Worm (Caenorhabditis elegans) whole organism, mixed stage, embryonic: Measurements from ENCODE around the gene srv-26.
"Not testable (repeated sequence)": the region's sequence is repeated elsewhere in the genome, so short reads cannot be mapped to it uniquely, and the experiment has no call there.

Experiments
- M03D4.4 ChIP-seq: sonication (generic microtip); optimal IDR thresholded peaks from 2 replicates; lab custom pipeline; 2017; ENCODE audit warnings: mild to moderate bottlenecking, missing genetic modification characterization, missing compliant biosample characterization
- bed-3 ChIP-seq: fragments of 200-800 bp; sonication (Bioruptor generic); optimal IDR thresholded peaks from 3 replicates; lab custom pipeline; 2018; ENCODE audit warnings: mild to moderate bottlenecking, missing genetic modification characterization, moderate library complexity, missing compliant biosample characterization
- blmp-1 ChIP-seq: fragments of 150-350 bp; optimal IDR thresholded peaks from 2 replicates; lab custom pipeline; 2014; ENCODE audit warnings: missing biosample characterization, missing genetic modification characterization
- ceh-39 ChIP-seq: fragments of 150-350 bp; optimal IDR thresholded peaks from 2 replicates; lab custom pipeline; 2014; ENCODE audit warnings: missing biosample characterization, missing genetic modification characterization
- ceh-83 ChIP-seq: fragments of 200-800 bp; sonication (Bioruptor generic); optimal IDR thresholded peaks from 2 replicates; lab custom pipeline; 2018; ENCODE audit warnings: mild to moderate bottlenecking, missing genetic modification characterization, missing compliant biosample characterization
- ces-1 ChIP-seq: fragments of 150-350 bp; optimal IDR thresholded peaks from 2 replicates; lab custom pipeline; 2014; ENCODE audit warnings: missing biosample characterization, missing genetic modification reagents, missing genetic modification characterization
- cnd-1 ChIP-seq: fragments of 200-800 bp; sonication (Bioruptor generic); optimal IDR thresholded peaks from 2 replicates; lab custom pipeline; 2018; ENCODE audit warnings: mild to moderate bottlenecking, missing genetic modification characterization, missing compliant biosample characterization
- drap-1 ChIP-seq: fragments of 200-800 bp; sonication (Bioruptor generic); optimal IDR thresholded peaks from 3 replicates; lab custom pipeline; 2018; ENCODE audit warnings: mild to moderate bottlenecking, missing genetic modification characterization, missing compliant biosample characterization
- elt-1 ChIP-seq: sonication (generic microtip); optimal IDR thresholded peaks from 2 replicates; lab custom pipeline; 2017; ENCODE audit warnings: missing genetic modification characterization, mild to moderate bottlenecking, missing compliant biosample characterization, antibody characterized with exemption, moderate library complexity, borderline replicate concordance; ENCODE audit not compliant: insufficient read depth
- elt-3 ChIP-seq: fragments of 150-350 bp; optimal IDR thresholded peaks from 2 replicates; lab custom pipeline; 2014; ENCODE audit warnings: missing biosample characterization, missing genetic modification characterization
- flh-1 ChIP-seq: fragments of 200-800 bp; sonication (Bioruptor generic); optimal IDR thresholded peaks from 2 replicates; lab custom pipeline; 2018; ENCODE audit warnings: mild to moderate bottlenecking, missing genetic modification characterization, moderate library complexity, missing compliant biosample characterization
- ham-2 ChIP-seq: fragments of 200-800 bp; sonication (Bioruptor generic); optimal IDR thresholded peaks from 2 replicates; lab custom pipeline; 2018; ENCODE audit warnings: mild to moderate bottlenecking, missing genetic modification characterization, missing compliant biosample characterization
- lin-13 ChIP-seq: fragments of 150-350 bp; optimal IDR thresholded peaks from 2 replicates; lab custom pipeline; 2014; ENCODE audit warnings: missing biosample characterization, missing genetic modification characterization
- lin-32 ChIP-seq: fragments of 200-800 bp; sonication (Bioruptor generic); optimal IDR thresholded peaks from 2 replicates; lab custom pipeline; 2018; ENCODE audit warnings: mild to moderate bottlenecking, missing genetic modification characterization, missing compliant biosample characterization
- lsy-2 ChIP-seq: fragments of 150-350 bp; optimal IDR thresholded peaks from 2 replicates; lab custom pipeline; 2014; ENCODE audit warnings: missing biosample characterization, missing genetic modification characterization
- mep-1 ChIP-seq: fragments of 150-350 bp; optimal IDR thresholded peaks from 2 replicates; lab custom pipeline; 2017; ENCODE audit warnings: missing biosample characterization, missing genetic modification reagents, missing genetic modification characterization, inconsistent platforms
- mls-2 ChIP-seq: sonication (generic microtip); optimal IDR thresholded peaks from 2 replicates; lab custom pipeline; 2016; ENCODE audit warnings: mild to moderate bottlenecking, missing genetic modification characterization, moderate library complexity, missing compliant biosample characterization
- nhr-12 ChIP-seq: fragments of 150-350 bp; optimal IDR thresholded peaks from 2 replicates; lab custom pipeline; 2014; ENCODE audit warnings: missing biosample characterization, missing genetic modification characterization
- nhr-76 ChIP-seq: sonication (generic microtip); optimal IDR thresholded peaks from 2 replicates; lab custom pipeline; 2017; ENCODE audit warnings: missing biosample characterization, missing genetic modification characterization
- pha-4 ChIP-seq: fragments of 150-350 bp; optimal IDR thresholded peaks from 2 replicates; lab custom pipeline; 2018; ENCODE audit warnings: missing biosample characterization, missing genetic modification reagents, missing genetic modification characterization
- sem-2 ChIP-seq: fragments of 200-800 bp; sonication (Bioruptor generic); optimal IDR thresholded peaks from 2 replicates; lab custom pipeline; 2018; ENCODE audit warnings: mild to moderate bottlenecking, missing genetic modification characterization, missing compliant biosample characterization
- snpc-4 ChIP-seq: fragments of 150-350 bp; optimal IDR thresholded peaks from 2 replicates; lab custom pipeline; 2014; ENCODE audit warnings: missing biosample characterization, missing genetic modification characterization
- sptf-1 ChIP-seq: sonication (generic microtip); optimal IDR thresholded peaks from 2 replicates; lab custom pipeline; 2017; ENCODE audit warnings: mild to moderate bottlenecking, missing genetic modification characterization, moderate library complexity, missing compliant biosample characterization
- unc-120 ChIP-seq: sonication (generic microtip); optimal IDR thresholded peaks from 2 replicates; lab custom pipeline; 2017; ENCODE audit warnings: missing genetic modification characterization, missing compliant biosample characterization; ENCODE audit not compliant: poor library complexity, severe bottlenecking
- unc-39 ChIP-seq: fragments of 150-350 bp; optimal IDR thresholded peaks from 2 replicates; lab custom pipeline; 2014; ENCODE audit warnings: missing biosample characterization, missing genetic modification characterization
- unc-62 ChIP-seq: fragments of 150-350 bp; optimal IDR thresholded peaks from 2 replicates; lab custom pipeline; 2014; ENCODE audit warnings: missing biosample characterization, missing genetic modification reagents, missing genetic modification characterization
- zip-8 ChIP-seq: fragments of 150-350 bp; optimal IDR thresholded peaks from 2 replicates; lab custom pipeline; 2014; ENCODE audit warnings: missing biosample characterization, missing genetic modification characterization
- ztf-11 ChIP-seq: fragments of 150-350 bp; optimal IDR thresholded peaks from 2 replicates; lab custom pipeline; 2014; ENCODE audit warnings: missing biosample characterization, missing genetic modification characterization

srv-26 gene

DNA sequence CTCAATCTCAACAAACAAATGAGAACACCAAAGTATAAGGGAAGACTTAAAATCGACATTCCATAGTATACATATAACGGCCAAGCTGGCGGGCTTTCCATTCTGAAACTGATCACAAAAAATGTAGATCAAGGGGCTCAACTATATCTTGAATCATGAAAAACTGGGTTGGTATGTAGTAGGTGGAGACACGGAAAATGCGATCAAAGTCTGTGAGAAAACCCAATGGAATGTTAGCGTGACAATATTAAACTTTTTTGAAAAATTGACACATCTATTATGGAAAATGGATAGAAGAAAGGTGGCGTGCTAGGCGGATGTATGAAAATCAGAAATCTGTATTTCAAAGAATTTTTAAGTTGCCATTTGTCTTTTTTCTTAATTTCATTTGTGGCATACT is 38.4 kb downstream of the srv-26 start, which contains the start of gene srv-28:
srv-28 (minus strand) TSS at position 101 of the 400 bp plus-strand sequence.
- TF ChIP-seq unc-120 (tag; lab: Kevin White, UChicago) (no peak), sem-2 (GFP tag; lab: Kevin White, UChicago) (no peak)
- TF ChIP-seq, all 35 proteins: peak for 0

- TF ChIP-seq mls-2 (tag; lab: Kevin White, UChicago), result no peak
- no peak for TF ChIP-seq ztf-11 (tag; lab: Kevin White, UChicago)
- TF ChIP-seq nhr-12, result no peak
- TF ChIP-seq mep-1, result no peak
- no peak for TF ChIP-seq elt-1 (tag; lab: Kevin White, UChicago)
- TF ChIP-seq lsy-2 (tag; lab: Kevin White, UChicago), result no peak
- TF ChIP-seq unc-120 (tag; lab: Kevin White, UChicago), result no peak
- TF ChIP-seq unc-39 (tag; lab: Kevin White, UChicago), result no peak
- TF ChIP-seq unc-62, result no peak
- no peak for TF ChIP-seq ceh-39
Measured at ce11 chrIV:6259732-6260131, 41.9 kb downstream of the srv-26 start, which contains the start of gene nlp-16. TSS of gene nlp-16 (minus strand) at chrIV:6259832.

- TF ChIP-seq M03D4.4 (tag; lab: Kevin White, UChicago) (no peak), mls-2 (tag; lab: Kevin White, UChicago) (no peak), pha-4 (tag; lab: Kevin White, UChicago) (no peak), ceh-83 (GFP tag; lab: Kevin White, UChicago) (no peak), bed-3 (GFP tag; lab: Kevin White, UChicago) (no peak), sptf-1 (tag; lab: Kevin White, UChicago) (no peak), blmp-1 (tag; lab: Kevin White, UChicago) (no peak), cnd-1 (tag; lab: Kevin White, UChicago) (no peak), unc-62 (no peak), lin-32 (GFP tag; lab: Kevin White, UChicago) (no peak), drap-1 (no peak)
Measured at ce11 chrIV:6258967-6259366, 42.7 kb downstream of the srv-26 start.

ce11 chrIV:6254635-6255034 is 47.0 kb downstream of the srv-26 start, which contains the start of gene T13A10.64:
TSS of gene T13A10.64 (plus strand) at chrIV:6254935.
- TF ChIP-seq ham-2 (GFP tag; lab: Kevin White, UChicago), result no peak
- TF ChIP-seq elt-3 (tag; lab: Kevin White, UChicago), result no peak
- no peak for TF ChIP-seq unc-62
- TF ChIP-seq M03D4.4 (tag; lab: Kevin White, UChicago), result no peak
- no peak for TF ChIP-seq ces-1 (GFP tag; lab: Kevin White, UChicago)
- TF ChIP-seq flh-1, result no peak
- TF ChIP-seq sptf-1 (tag; lab: Kevin White, UChicago), result no peak
- TF ChIP-seq snpc-4 (tag; lab: Kevin White, UChicago), result no peak
- no peak for TF ChIP-seq nhr-76
- no peak for TF ChIP-seq bed-3 (GFP tag; lab: Kevin White, UChicago)
- TF ChIP-seq mep-1, result no peak

DNA sequence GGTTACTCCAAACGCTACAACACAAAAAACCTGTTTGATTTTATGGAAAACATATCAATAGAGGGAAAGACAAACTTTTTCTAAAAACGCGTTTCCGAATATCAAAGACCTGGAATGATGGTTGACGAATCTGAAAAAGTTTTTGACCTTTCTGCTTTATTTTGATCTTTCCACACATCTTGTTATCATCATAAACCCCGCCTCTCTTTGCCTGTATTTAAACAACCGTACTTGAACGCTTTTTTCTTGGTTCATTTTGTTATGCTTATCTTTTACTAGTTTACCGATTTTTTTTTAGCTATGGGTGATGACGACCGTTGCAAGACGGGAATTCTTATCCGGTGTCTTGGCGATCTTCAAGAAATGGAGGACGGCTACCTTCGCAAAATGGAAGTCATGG is 48.7 kb downstream of the srv-26 start, which contains the start of gene T13A10.2:
T13A10.2 (plus strand) TSS at position 301 of the 400 bp plus-strand sequence.
- TF ChIP-seq drap-1; lin-13 (tag; lab: Kevin White, UChicago); zip-8 (tag; lab: Kevin White, UChicago): not testable (repeated sequence)

DNA sequence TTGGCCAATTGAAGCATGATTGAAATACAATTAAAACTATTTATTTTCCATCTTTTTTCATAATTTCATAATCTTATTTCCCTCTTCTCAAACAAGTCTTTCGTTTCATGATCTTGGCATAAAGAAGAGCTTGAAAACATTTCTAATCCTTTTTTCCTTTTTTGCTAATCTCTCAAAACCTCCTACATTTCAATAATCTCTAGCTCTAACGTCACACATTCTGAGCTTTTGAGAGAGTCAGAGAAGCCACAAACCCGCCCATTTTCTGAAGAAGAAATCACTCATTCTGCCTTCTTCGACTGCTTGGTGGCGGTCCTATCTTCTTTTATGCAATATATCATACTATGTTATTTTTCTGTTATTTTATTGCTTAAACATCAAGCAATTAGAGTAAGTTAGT is 52.1 kb downstream of the srv-26 start, which contains the start of gene F58F9.1:
F58F9.1 (plus strand) TSS at position 251 of the 400 bp plus-strand sequence.
- TF ChIP-seq sem-2 (GFP tag; lab: Kevin White, UChicago) (no peak), unc-62 (no peak), pha-4 (tag; lab: Kevin White, UChicago) (no peak), snpc-4 (tag; lab: Kevin White, UChicago) (no peak), ces-1 (GFP tag; lab: Kevin White, UChicago) (peak; percentile 24), ham-2 (GFP tag; lab: Kevin White, UChicago) (no peak)
